Fruit fly (Drosophila melanogaster) whole organism, embryonic: ENCODE measurements around the gene Sik2.

Experiments
- B-H1 ChIP-seq: fragments of 200-800 bp; sonication (Bioruptor generic); IDR thresholded peaks from 3 replicates; pipeline ENCODE4 v1.3.6; 2022; ENCODE audit warnings: missing biosample characterization, missing genetic modification characterization
- Blimp-1 ChIP-seq: fragments of 200-800 bp; sonication (Bioruptor generic); optimal IDR thresholded peaks from 3 replicates; lab custom pipeline; 2018; ENCODE audit warnings: missing biosample characterization, missing genetic modification characterization, mild to moderate bottlenecking, moderate library complexity, missing genetic modification reagents
- CG10147 ChIP-seq: fragments of 200-800 bp; sonication (Bioruptor generic); optimal IDR thresholded peaks from 2 replicates; lab custom pipeline; 2019; ENCODE audit warnings: missing biosample characterization, mild to moderate bottlenecking, missing genetic modification characterization, moderate library complexity
- CG10274 ChIP-seq: fragments of 200-800 bp; sonication (Bioruptor generic); optimal IDR thresholded peaks from 3 replicates; lab custom pipeline; 2017; ENCODE audit warnings: missing biosample characterization, mild to moderate bottlenecking, missing genetic modification characterization
- CG10654 ChIP-seq: fragments of 200-800 bp; sonication (Bioruptor generic); optimal IDR thresholded peaks from 2 replicates; lab custom pipeline; 2016; ENCODE audit warnings: missing biosample characterization, missing genetic modification characterization
- CG12219 ChIP-seq: fragments of 200-800 bp; sonication (Bioruptor generic); optimal IDR thresholded peaks from 3 replicates; lab custom pipeline; 2018; ENCODE audit warnings: missing biosample characterization, mild to moderate bottlenecking, missing genetic modification characterization
- CG16863 ChIP-seq: fragments of 200-800 bp; sonication (Bioruptor generic); optimal IDR thresholded peaks from 3 replicates; lab custom pipeline; 2016; ENCODE audit warnings: missing biosample characterization, missing genetic modification characterization
- CG17186 ChIP-seq: fragments of 200-800 bp; sonication (Bioruptor generic); optimal IDR thresholded peaks from 3 replicates; lab custom pipeline; 2017; ENCODE audit warnings: missing biosample characterization, missing genetic modification reagents, missing genetic modification characterization
- CG17359 ChIP-seq: fragments of 200-800 bp; sonication (Bioruptor generic); optimal IDR thresholded peaks from 3 replicates; lab custom pipeline; 2018; ENCODE audit warnings: missing biosample characterization, mild to moderate bottlenecking, missing genetic modification characterization, moderate library complexity
- CG17361 ChIP-seq: fragments of 200-800 bp; sonication (Bioruptor generic); IDR thresholded peaks from 3 replicates; pipeline ENCODE4 v1.3.6; 2022; ENCODE audit warnings: missing biosample characterization, missing genetic modification characterization
- CG1832 ChIP-seq: fragments of 200-800 bp; sonication (Bioruptor generic); optimal IDR thresholded peaks from 2 replicates; lab custom pipeline; 2017; ENCODE audit warnings: missing biosample characterization, mild to moderate bottlenecking, missing genetic modification characterization, inconsistent platforms
- CG31441 ChIP-seq: fragments of 200-800 bp; sonication (Bioruptor generic); IDR thresholded peaks from 2 replicates; pipeline ENCODE4 v1.3.6; 2022; ENCODE audit warnings: missing biosample characterization, missing genetic modification characterization
- CG4404 ChIP-seq: fragments of 200-800 bp; sonication (Bioruptor generic); IDR thresholded peaks from 2 replicates; pipeline ENCODE4 v1.3.6; 2022; ENCODE audit warnings: missing biosample characterization, missing genetic modification characterization
- CG6175 ChIP-seq: fragments of 200-800 bp; sonication (Bioruptor generic); IDR thresholded peaks from 3 replicates; pipeline ENCODE4 v1.3.6; 2022; ENCODE audit warnings: missing biosample characterization, missing genetic modification characterization
- CG8388 ChIP-seq: fragments of 200-800 bp; sonication (Bioruptor generic); optimal IDR thresholded peaks from 2 replicates; lab custom pipeline; 2019; ENCODE audit warnings: missing biosample characterization, mild to moderate bottlenecking, missing genetic modification characterization, moderate library complexity
- CG9876 ChIP-seq: fragments of 200-800 bp; sonication (Bioruptor generic); optimal IDR thresholded peaks from 2 replicates; lab custom pipeline; 2016; ENCODE audit warnings: missing biosample characterization, missing genetic modification characterization
- D ChIP-seq, 2 experiments: fragments of 200-800 bp in 1 of 2; fragments of >200 bp in 1 of 2; sonication (Bioruptor generic) in 1 of 2; optimal IDR thresholded peaks; 2 replicates in 1 of 2; 3 replicates in 1 of 2; lab custom pipeline; 2017; ENCODE audit warnings: mild to moderate bottlenecking in 1 of 2, missing biosample characterization in 1 of 2, missing genetic modification characterization in 1 of 2, missing genetic modification reagents in 1 of 2
- Ets97D ChIP-seq: fragments of 200-800 bp; sonication (Bioruptor generic); optimal IDR thresholded peaks from 3 replicates; lab custom pipeline; 2016; ENCODE audit warnings: missing biosample characterization, missing genetic modification characterization
- Fer3 ChIP-seq: fragments of 200-800 bp; sonication (Bioruptor generic); optimal IDR thresholded peaks from 2 replicates; lab custom pipeline; 2018; ENCODE audit warnings: missing biosample characterization, mild to moderate bottlenecking, missing genetic modification characterization, moderate library complexity
- Gsc ChIP-seq: fragments of 200-800 bp; sonication (Bioruptor generic); IDR thresholded peaks from 2 replicates; pipeline ENCODE4 v1.3.6; 2022; ENCODE audit warnings: missing biosample characterization, missing genetic modification characterization
- H15 ChIP-seq: fragments of 200-800 bp; sonication (Bioruptor generic); IDR thresholded peaks from 3 replicates; pipeline ENCODE4 v1.3.6; 2022; ENCODE audit warnings: missing biosample characterization, missing genetic modification characterization
- HLHmδ ChIP-seq: fragments of 200-800 bp; sonication (Bioruptor generic); optimal IDR thresholded peaks from 2 replicates; lab custom pipeline; 2018; ENCODE audit warnings: missing biosample characterization, mild to moderate bottlenecking, missing genetic modification characterization, moderate library complexity
- Hmr ChIP-seq: fragments of 200-800 bp; sonication (Bioruptor generic); optimal IDR thresholded peaks from 3 replicates; lab custom pipeline; 2017; ENCODE audit warnings: mild to moderate bottlenecking, missing biosample characterization, missing genetic modification reagents, missing genetic modification characterization
- NC2β ChIP-seq: fragments of 200-800 bp; sonication (Bioruptor generic); optimal IDR thresholded peaks from 2 replicates; lab custom pipeline; 2016; ENCODE audit warnings: missing biosample characterization, missing genetic modification characterization
- NK7.1 ChIP-seq: fragments of 200-800 bp; sonication (Bioruptor generic); optimal IDR thresholded peaks from 3 replicates; lab custom pipeline; 2016; ENCODE audit warnings: missing biosample characterization, missing genetic modification characterization
- Six4 ChIP-seq: fragments of 200-800 bp; sonication (Bioruptor generic); optimal IDR thresholded peaks from 2 replicates; lab custom pipeline; 2016; ENCODE audit warnings: missing biosample characterization, missing genetic modification characterization
- Trl ChIP-seq, 3 experiments: fragments of >200 bp in 2 of 3; fragments of 200-800 bp in 1 of 3; sonication (Bioruptor generic) in 1 of 3; optimal IDR thresholded peaks; 2 replicates in 1 of 3; 3 replicates in 2 of 3; lab custom pipeline; 2016 to 2017; ENCODE audit warnings: missing biosample characterization in 1 of 3, missing genetic modification characterization in 1 of 3
- Vsx1 ChIP-seq: fragments of 200-800 bp; sonication (Bioruptor generic); optimal IDR thresholded peaks from 2 replicates; lab custom pipeline; 2017; ENCODE audit warnings: missing biosample characterization, mild to moderate bottlenecking, missing genetic modification characterization, missing genetic modification reagents
- Xrp1 ChIP-seq: fragments of 200-800 bp; sonication (Bioruptor generic); IDR thresholded peaks from 2 replicates; pipeline ENCODE4 v1.3.6; 2022; ENCODE audit warnings: missing biosample characterization, missing genetic modification characterization
- ase ChIP-seq: fragments of 200-800 bp; sonication (Bioruptor generic); IDR thresholded peaks from 3 replicates; pipeline ENCODE4 v1.3.6; 2022; ENCODE audit warnings: missing biosample characterization, missing genetic modification characterization
- chinmo ChIP-seq: fragments of 200-800 bp; sonication (Bioruptor generic); IDR thresholded peaks from 4 replicates; pipeline ENCODE4 v1.3.6; 2022; ENCODE audit warnings: missing biosample characterization, missing genetic modification characterization; ENCODE audit not compliant: partially characterized antibody
- crp ChIP-seq, 2 experiments: fragments of 200-800 bp; sonication (Bioruptor generic); optimal IDR thresholded peaks; 2 replicates in 1 of 2; 3 replicates in 1 of 2; lab custom pipeline; 2017; ENCODE audit warnings: missing biosample characterization in 2 of 2, missing genetic modification characterization in 2 of 2, mild to moderate bottlenecking in 1 of 2, moderate library complexity in 1 of 2
- dati ChIP-seq: fragments of 200-800 bp; sonication (Bioruptor generic); IDR thresholded peaks from 2 replicates; pipeline ENCODE4 v1.3.6; 2022; ENCODE audit warnings: missing biosample characterization, missing genetic modification characterization
- dm ChIP-seq: fragments of 200-800 bp; sonication (Bioruptor generic); optimal IDR thresholded peaks from 3 replicates; lab custom pipeline; 2016; ENCODE audit warnings: missing biosample characterization, missing genetic modification characterization
- dpn ChIP-seq, 2 experiments: fragments of 200-800 bp; sonication (Bioruptor generic); optimal IDR thresholded peaks; 3 replicates each; lab custom pipeline; 2016; ENCODE audit warnings: missing biosample characterization in 2 of 2, missing genetic modification characterization in 2 of 2
- eyg ChIP-seq: fragments of 200-800 bp; sonication (Bioruptor generic); optimal IDR thresholded peaks from 3 replicates; lab custom pipeline; 2016; ENCODE audit warnings: missing biosample characterization, missing genetic modification characterization
- fd102C ChIP-seq: fragments of 200-800 bp; sonication (Bioruptor generic); optimal IDR thresholded peaks from 2 replicates; lab custom pipeline; 2018; ENCODE audit warnings: missing biosample characterization, mild to moderate bottlenecking, missing genetic modification characterization, moderate library complexity
- fru ChIP-seq: fragments of >200 bp; optimal IDR thresholded peaks from 2 replicates; lab custom pipeline; 2017
- gce ChIP-seq: fragments of 200-800 bp; sonication (Bioruptor generic); IDR thresholded peaks from 3 replicates; pipeline ENCODE4 v1.3.6; 2022; ENCODE audit warnings: missing biosample characterization, missing genetic modification characterization
- klu ChIP-seq: fragments of 200-800 bp; sonication (Bioruptor generic); IDR thresholded peaks from 2 replicates; pipeline ENCODE4 v1.3.6; 2022; ENCODE audit warnings: missing biosample characterization, missing genetic modification characterization
- kni ChIP-seq: fragments of 200-800 bp; sonication (Bioruptor generic); optimal IDR thresholded peaks from 3 replicates; lab custom pipeline; 2017; ENCODE audit warnings: mild to moderate bottlenecking, missing biosample characterization, missing genetic modification reagents, missing genetic modification characterization
- mirr ChIP-seq: fragments of 200-800 bp; sonication (Bioruptor generic); optimal IDR thresholded peaks from 3 replicates; lab custom pipeline; 2018; ENCODE audit warnings: missing biosample characterization, mild to moderate bottlenecking, missing genetic modification characterization
- mld ChIP-seq: fragments of 200-800 bp; sonication (Bioruptor generic); IDR thresholded peaks from 3 replicates; pipeline ENCODE4 v1.3.6; 2022; ENCODE audit warnings: missing biosample characterization, missing genetic modification characterization; ENCODE audit not compliant: partially characterized antibody
- oc ChIP-seq: fragments of 200-800 bp; sonication (Bioruptor generic); optimal IDR thresholded peaks from 2 replicates; lab custom pipeline; 2018; ENCODE audit warnings: missing biosample characterization, mild to moderate bottlenecking, missing genetic modification characterization, moderate library complexity
- odd ChIP-seq: fragments of 200-800 bp; sonication (Bioruptor generic); optimal IDR thresholded peaks from 2 replicates; lab custom pipeline; 2017; ENCODE audit warnings: missing biosample characterization, mild to moderate bottlenecking, missing genetic modification characterization
- pum ChIP-seq: fragments of 200-800 bp; sonication (Bioruptor generic); optimal IDR thresholded peaks from 2 replicates; lab custom pipeline; 2016; ENCODE audit warnings: missing biosample characterization, missing genetic modification characterization
- tgo ChIP-seq: fragments of 200-800 bp; sonication (Bioruptor generic); IDR thresholded peaks from 3 replicates; pipeline ENCODE4 v1.3.6; 2022; ENCODE audit warnings: missing biosample characterization, missing genetic modification characterization
- zfh1 ChIP-seq: fragments of 200-800 bp; sonication (Bioruptor generic); IDR thresholded peaks from 3 replicates; pipeline ENCODE4 v1.3.6; 2022; ENCODE audit warnings: missing biosample characterization, missing genetic modification characterization

Gene Sik2

dm6 chrX:2041981-2042847, 19.5 kb downstream of the Sik2 start, which contains the start of the genes Actn and usp (continued):
- no peak for TF ChIP-seq Trl (optimal IDR thresholded peaks at IDR 0.05; lab: Kevin White, UChicago)
- no peak for TF ChIP-seq Trl (GFP tag; optimal IDR thresholded peaks at IDR 0.05; lab: Kevin White, UChicago)
- TF ChIP-seq mirr (GFP tag; lab: Kevin White, UChicago): peak; percentile 2
- no peak for TF ChIP-seq CG10147 (GFP tag; lab: Kevin White, UChicago)
- TF ChIP-seq D (optimal IDR thresholded peaks at IDR 0.05; lab: Kevin White, UChicago): no peak
- peak; percentile 43 for TF ChIP-seq D (GFP tag; optimal IDR thresholded peaks at IDR 0.05; lab: Kevin White, UChicago)
- TF ChIP-seq fru (lab: Kevin White, UChicago): no peak
- no peak for TF ChIP-seq Gsc
- no peak for TF ChIP-seq CG12219
- peak; percentile 13; the same call in 1 of the 3 replicates for TF ChIP-seq zfh1
- no peak for TF ChIP-seq NC2β (GFP tag; lab: Kevin White, UChicago)
- TF ChIP-seq Vsx1: no peak
- TF ChIP-seq CG10274 (GFP tag; lab: Kevin White, UChicago): no peak
- TF ChIP-seq gce (GFP tag; lab: Robert Waterston, UW): no peak
- TF ChIP-seq Hmr (GFP tag; lab: Kevin White, UChicago): peak; percentile 12
- TF ChIP-seq chinmo (GFP tag; lab: Robert Waterston, UW): no peak
- no peak for TF ChIP-seq CG16863
- no peak for TF ChIP-seq CG6175 (GFP tag; lab: Robert Waterston, UW)
- TF ChIP-seq CG4404 (GFP tag; lab: Robert Waterston, UW): no peak
- TF ChIP-seq CG10654 (GFP tag; lab: Kevin White, UChicago): no peak
- no peak for TF ChIP-seq CG17186 (GFP tag; lab: Kevin White, UChicago)
- TF ChIP-seq CG1832 (GFP tag; lab: Kevin White, UChicago): no peak
- no peak for TF ChIP-seq HLHmδ (GFP tag; lab: Kevin White, UChicago)
- TF ChIP-seq Ets97D (GFP tag; lab: Kevin White, UChicago): peak; percentile 1
- peak; percentile 48; the same call in 2 of the 3 replicates for TF ChIP-seq CG17361 (GFP tag; lab: Robert Waterston, UW)
- TF ChIP-seq CG9876 (GFP tag; lab: Kevin White, UChicago): no peak
- no peak for TF ChIP-seq fd102C
- peak in 1 of 2 experiments; percentile 8 for TF ChIP-seq dpn (GFP tag; optimal IDR thresholded peaks at IDR 0.05; lab: Kevin White, UChicago)
- peak; percentile 8 for TF ChIP-seq CG17359 (tag; lab: Kevin White, UChicago)
- no peak for TF ChIP-seq CG8388 (GFP tag; lab: Kevin White, UChicago)
- TF ChIP-seq Six4 (GFP tag; lab: Kevin White, UChicago): no peak
- peak; percentile 20 for TF ChIP-seq Fer3 (tag; lab: Kevin White, UChicago)
- TF ChIP-seq klu (GFP tag; lab: Robert Waterston, UW): no peak
- TF ChIP-seq crp (GFP tag; optimal IDR thresholded peaks at IDR 0.05; lab: Kevin White, UChicago): peak in 1 of 2 experiments; percentile 82
- no peak for TF ChIP-seq mld (GFP tag; lab: Robert Waterston, UW)
- TF ChIP-seq odd (GFP tag; lab: Kevin White, UChicago): no peak
- TF ChIP-seq NK7.1: no peak
- peak; percentile 50 for TF ChIP-seq CG31441 (GFP tag; lab: Robert Waterston, UW)
- peak; percentile 42; the same call in 1 of the 2 replicates for TF ChIP-seq Xrp1 (GFP tag; lab: Robert Waterston, UW)
- no peak for TF ChIP-seq B-H1
- no peak for TF ChIP-seq dm (GFP tag; lab: Kevin White, UChicago)
- no peak for TF ChIP-seq tgo (GFP tag; lab: Robert Waterston, UW)
- peak; percentile 11 for TF ChIP-seq oc (tag; lab: Kevin White, UChicago)
- no peak for TF ChIP-seq eyg (GFP tag; lab: Kevin White, UChicago)
- TF ChIP-seq H15 (GFP tag; lab: Robert Waterston, UW): no peak
- no peak for TF ChIP-seq kni (GFP tag; lab: Kevin White, UChicago)
- no peak for TF ChIP-seq dati (GFP tag; lab: Robert Waterston, UW)
- no peak for TF ChIP-seq pum (GFP tag; lab: Kevin White, UChicago)
- TF ChIP-seq ase (GFP tag; lab: Robert Waterston, UW): no peak
- peak; percentile 18 for TF ChIP-seq Blimp-1 (GFP tag; lab: Kevin White, UChicago)
